Worm (Caenorhabditis elegans) whole organism, L3 larva: ENCODE measurements around the gene col-131.

Source experiments
- ceh-16 ChIP-seq: sonication (generic microtip); optimal IDR thresholded peaks from 2 replicates; lab custom pipeline; 2017; ENCODE audit warnings: missing biosample characterization, missing genetic modification characterization
- ceh-82 ChIP-seq: fragments of 150-350 bp; optimal IDR thresholded peaks from 2 replicates; lab custom pipeline; 2014; ENCODE audit warnings: missing biosample characterization, missing genetic modification characterization
- ceh-9 ChIP-seq: sonication (generic microtip); optimal IDR thresholded peaks from 2 replicates; lab custom pipeline; 2018; ENCODE audit warnings: missing biosample characterization, missing genetic modification characterization
- daf-12 ChIP-seq: fragments of 150-350 bp; optimal IDR thresholded peaks from 2 replicates; lab custom pipeline; 2014; ENCODE audit warnings: missing biosample characterization, missing genetic modification reagents, missing genetic modification characterization
- elt-2 ChIP-seq: sonication (generic microtip); optimal IDR thresholded peaks from 2 replicates; lab custom pipeline; 2016; ENCODE audit warnings: missing genetic modification reagents, mild to moderate bottlenecking, missing genetic modification characterization, missing compliant biosample characterization
- elt-3 ChIP-seq, 3 experiments: fragments of 150-350 bp in 1 of 3; sonication (generic microtip) in 2 of 3; optimal IDR thresholded peaks; 2 replicates in 2 of 3; 4 replicates in 1 of 3; lab custom pipeline; 2014 to 2017; ENCODE audit warnings: missing biosample characterization in 3 of 3, missing genetic modification characterization in 3 of 3
- eor-1 ChIP-seq, 2 experiments: fragments of 150-350 bp; optimal IDR thresholded peaks; 2 replicates each; lab custom pipeline; 2014 to 2018; ENCODE audit warnings: missing biosample characterization in 2 of 2, missing genetic modification characterization in 2 of 2
- fkh-10 ChIP-seq: sonication (generic microtip); optimal IDR thresholded peaks from 2 replicates; lab custom pipeline; 2017; ENCODE audit warnings: missing biosample characterization, missing genetic modification reagents, missing genetic modification characterization
- fos-1 ChIP-seq: fragments of 150-350 bp; optimal IDR thresholded peaks from 2 replicates; lab custom pipeline; 2014; ENCODE audit warnings: missing biosample characterization, missing genetic modification characterization
- hmg-11 ChIP-seq: sonication (generic microtip); optimal IDR thresholded peaks from 2 replicates; lab custom pipeline; 2016; ENCODE audit warnings: missing genetic modification characterization, missing compliant biosample characterization
- jun-1 ChIP-seq: fragments of 150-350 bp; optimal IDR thresholded peaks from 2 replicates; lab custom pipeline; 2014; ENCODE audit warnings: missing biosample characterization, missing genetic modification reagents, missing genetic modification characterization
- lin-15B ChIP-seq: fragments of 150-350 bp; optimal IDR thresholded peaks from 2 replicates; lab custom pipeline; 2014; ENCODE audit warnings: missing biosample characterization, missing genetic modification characterization
- lin-39 ChIP-seq: fragments of 150-350 bp; optimal IDR thresholded peaks from 2 replicates; lab custom pipeline; 2018; ENCODE audit warnings: missing biosample characterization, missing genetic modification reagents, missing genetic modification characterization
- lsy-12 ChIP-seq: sonication (generic microtip); optimal IDR thresholded peaks from 2 replicates; lab custom pipeline; 2016; ENCODE audit warnings: mild to moderate bottlenecking, missing genetic modification characterization, missing compliant biosample characterization
- nfya-1 ChIP-seq: sonication (generic microtip); optimal IDR thresholded peaks from 2 replicates; lab custom pipeline; 2017; ENCODE audit warnings: missing genetic modification characterization, mild to moderate bottlenecking, missing compliant biosample characterization, antibody characterized with exemption, moderate library complexity; ENCODE audit not compliant: insufficient read depth
- nhr-11 ChIP-seq: fragments of 150-350 bp; optimal IDR thresholded peaks from 2 replicates; lab custom pipeline; 2014; ENCODE audit warnings: missing biosample characterization, missing genetic modification characterization
- nhr-12 ChIP-seq: fragments of 150-350 bp; optimal IDR thresholded peaks from 2 replicates; lab custom pipeline; 2014; ENCODE audit warnings: missing biosample characterization, missing genetic modification characterization
- nhr-23 ChIP-seq: fragments of 150-350 bp; optimal IDR thresholded peaks from 2 replicates; lab custom pipeline; 2014; ENCODE audit warnings: missing biosample characterization, missing genetic modification reagents, missing genetic modification characterization
- nhr-25 ChIP-seq: sonication (generic microtip); optimal IDR thresholded peaks from 2 replicates; lab custom pipeline; 2017; ENCODE audit warnings: missing biosample characterization, missing genetic modification characterization
- nhr-43 ChIP-seq: sonication (generic microtip); optimal IDR thresholded peaks from 2 replicates; lab custom pipeline; 2016; ENCODE audit warnings: mild to moderate bottlenecking, missing genetic modification characterization, missing compliant biosample characterization; ENCODE audit not compliant: poor library complexity, severe bottlenecking
- pha-4 ChIP-seq: fragments of 150-350 bp; optimal IDR thresholded peaks from 2 replicates; lab custom pipeline; 2014; ENCODE audit warnings: missing biosample characterization, missing genetic modification reagents, missing genetic modification characterization
- pqm-1 ChIP-seq: fragments of 150-350 bp; optimal IDR thresholded peaks from 2 replicates; lab custom pipeline; 2017; ENCODE audit warnings: missing biosample characterization, missing genetic modification characterization, inconsistent platforms
- sea-2 ChIP-seq: fragments of 150-350 bp; sonication (generic microtip); optimal IDR thresholded peaks from 4 replicates; lab custom pipeline; 2014; ENCODE audit warnings: missing biosample characterization, missing genetic modification reagents, missing genetic modification characterization
- skn-1 ChIP-seq: fragments of 150-350 bp; optimal IDR thresholded peaks from 2 replicates; lab custom pipeline; 2014; ENCODE audit warnings: missing biosample characterization, missing genetic modification characterization
- tbx-2 ChIP-seq: sonication (generic microtip); optimal IDR thresholded peaks from 2 replicates; lab custom pipeline; 2016; ENCODE audit warnings: mild to moderate bottlenecking, missing genetic modification characterization, missing compliant biosample characterization
- unc-39 ChIP-seq: sonication (generic microtip); optimal IDR thresholded peaks from 4 replicates; lab custom pipeline; 2017; ENCODE audit warnings: missing biosample characterization, missing genetic modification characterization
- zag-1 ChIP-seq: fragments of 150-350 bp; optimal IDR thresholded peaks from 2 replicates; lab custom pipeline; 2014; ENCODE audit warnings: missing biosample characterization, missing genetic modification characterization
- ztf-11 ChIP-seq: fragments of 150-350 bp; optimal IDR thresholded peaks from 2 replicates; lab custom pipeline; 2014; ENCODE audit warnings: missing biosample characterization, missing genetic modification characterization

col-131 gene

ce11 chrIV:13032153-13032552, 34.9 kb downstream of the col-131 start:
- TF ChIP-seq eor-1 (tag; optimal IDR thresholded peaks at IDR 0.05; lab: Kevin White, UChicago) (no peak), pqm-1 (tag; lab: Kevin White, UChicago) (peak; percentile 43), pha-4 (tag; lab: Kevin White, UChicago) (peak; percentile 64), elt-2 (tag; lab: Kevin White, UChicago) (peak; percentile 59)

DNA sequence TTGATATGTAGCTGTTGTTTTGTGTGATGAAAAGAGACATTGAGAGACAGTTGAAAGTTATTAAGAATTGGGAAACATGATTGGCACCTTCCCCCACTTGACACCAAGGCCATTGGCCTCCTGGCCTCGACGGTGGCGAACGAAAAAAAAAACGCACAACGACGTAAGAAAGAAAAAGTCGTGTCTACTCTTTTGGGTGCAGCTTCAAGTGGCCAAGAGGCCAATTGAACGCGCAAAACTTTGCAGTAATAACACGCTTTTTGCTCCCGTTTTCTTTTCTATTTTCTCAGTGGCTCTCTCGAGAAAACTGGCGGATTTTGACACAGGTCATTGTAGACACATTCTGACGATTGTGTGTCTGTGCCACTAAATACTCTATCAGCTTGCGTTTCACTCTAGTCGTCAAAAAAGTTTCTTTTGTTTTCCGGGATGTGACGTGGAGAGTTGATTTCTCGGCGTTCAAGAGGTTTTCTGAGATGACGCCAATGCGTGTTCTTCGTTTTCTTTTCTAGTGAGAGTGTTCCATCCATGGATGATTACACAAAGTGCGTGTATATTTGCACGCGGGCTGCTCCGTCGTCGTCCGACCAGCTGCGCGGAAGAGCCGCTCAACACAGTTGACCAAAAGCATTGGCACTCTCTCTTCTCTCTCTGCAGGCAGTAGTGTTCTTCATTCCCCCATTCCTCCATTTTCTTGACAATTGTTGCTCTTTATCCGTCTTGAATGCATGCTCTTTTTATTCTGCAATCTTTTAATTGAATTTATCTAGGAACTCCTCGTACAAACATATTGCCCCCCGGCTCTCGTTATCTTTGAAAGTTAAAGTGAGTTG, 36.4 kb downstream of the col-131 start:
- TF ChIP-seq nhr-25 (peak; percentile 54), sea-2 (GFP tag; lab: Kevin White, UChicago) (no peak), elt-2 (tag; lab: Kevin White, UChicago) (no peak), nfya-1 (tag; lab: Kevin White, UChicago) (peak; percentile 18), hmg-11 (tag; lab: Kevin White, UChicago) (no peak), pha-4 (tag; lab: Kevin White, UChicago) (peak; percentile 15)

DNA sequence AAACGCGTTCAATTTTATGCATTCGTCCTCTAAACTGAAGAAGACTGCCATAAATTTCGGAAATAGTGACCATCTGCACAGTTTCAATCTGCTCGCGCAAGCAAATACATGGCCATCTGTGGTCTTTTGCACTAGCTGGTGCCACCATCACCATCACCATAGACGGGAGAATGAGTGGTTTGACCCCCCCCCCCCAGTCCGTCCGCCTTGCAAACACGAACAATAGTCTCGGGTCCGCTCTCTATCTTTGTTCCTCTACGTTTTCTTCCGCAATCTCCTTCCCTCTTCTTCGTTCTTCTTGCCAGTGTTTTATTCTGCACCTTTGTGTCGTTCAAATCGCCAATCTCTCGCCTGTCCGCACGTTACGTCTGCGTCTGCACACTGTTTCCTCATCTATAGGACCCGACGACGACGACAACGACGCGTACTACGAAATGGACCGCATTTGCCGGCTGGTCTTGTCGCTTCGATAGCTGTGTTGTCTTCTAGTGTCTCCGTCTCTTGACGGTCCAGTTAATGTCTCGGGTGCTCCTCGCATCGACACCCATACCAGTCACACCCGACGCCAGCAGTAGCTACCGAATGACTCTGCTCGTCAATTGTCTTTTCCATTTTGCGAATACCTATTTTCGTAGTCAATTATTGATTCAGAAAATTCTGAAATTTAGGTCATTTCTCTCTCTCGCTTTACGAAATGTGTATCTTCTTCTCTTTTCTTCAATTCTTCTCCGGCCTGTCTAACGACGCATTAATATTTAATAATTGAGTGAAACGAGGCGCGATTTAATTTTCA, 37.2 kb downstream of the col-131 start:
- TF ChIP-seq fos-1 (tag; lab: Kevin White, UChicago), result no peak
- TF ChIP-seq lsy-12, result peak; percentile 5
- peak; percentile 30 for TF ChIP-seq nhr-25
- TF ChIP-seq fkh-10 (GFP tag; lab: Kevin White, UChicago), result no peak
- TF ChIP-seq elt-3 (tag; optimal IDR thresholded peaks at IDR 0.05; lab: Kevin White, UChicago), result peak in 1 of 3 experiments; percentile 51
- TF ChIP-seq ceh-9 (tag; lab: Kevin White, UChicago), result no peak
- peak; percentile 34 for TF ChIP-seq lin-39
- TF ChIP-seq nhr-43 (tag; lab: Kevin White, UChicago), result no peak
- TF ChIP-seq hmg-11 (tag; lab: Kevin White, UChicago), result peak; percentile 47
- no peak for TF ChIP-seq daf-12 (tag; lab: Kevin White, UChicago)
- TF ChIP-seq zag-1 (tag; lab: Kevin White, UChicago), result no peak
- TF ChIP-seq unc-39, result no peak
- TF ChIP-seq nhr-23 (tag; lab: Kevin White, UChicago), result peak; percentile 4
- TF ChIP-seq lin-15B (tag; lab: Kevin White, UChicago), result peak; percentile 10
- no peak for TF ChIP-seq nhr-12 (tag; lab: Kevin White, UChicago)
- TF ChIP-seq nfya-1 (tag; lab: Kevin White, UChicago), result peak; percentile 32

ce11 chrIV:13028746-13029673, 38.1 kb downstream of the col-131 start:
- peak; percentile 22 for TF ChIP-seq pha-4 (tag; lab: Kevin White, UChicago)
- peak; percentile 53 for TF ChIP-seq elt-2 (tag; lab: Kevin White, UChicago)
- TF ChIP-seq hmg-11 (tag; lab: Kevin White, UChicago), result no peak

ce11 chrIV:13027801-13028641, 39.1 kb downstream of the col-131 start:
- TF ChIP-seq tbx-2 (tag; lab: Kevin White, UChicago) (no peak), ceh-82 (tag; lab: Kevin White, UChicago) (no peak), pqm-1 (tag; lab: Kevin White, UChicago) (peak; percentile 4), ztf-11 (tag; lab: Kevin White, UChicago) (no peak), nhr-11 (tag; lab: Kevin White, UChicago) (no peak), skn-1 (no peak), lin-15B (tag; lab: Kevin White, UChicago) (no peak), lsy-12 (no peak), jun-1 (tag; lab: Kevin White, UChicago) (no peak), nhr-25 (peak; percentile 18), ceh-16 (tag; lab: Kevin White, UChicago) (no peak)
- TF ChIP-seq, all 47 proteins: peak for 2
